Fruit fly (Drosophila melanogaster) S2 (cell line): ENCODE data around the gene Rcc1.

ENCODE experiments used
- CG8478 ChIP-seq: fragments of >200 bp; optimal IDR thresholded peaks from 2 replicates; lab custom pipeline; 2018
- CTCF ChIP-seq, 2 experiments: fragments of >200 bp; optimal IDR thresholded peaks; 2 replicates each; lab custom pipeline; 2018

DNA sequence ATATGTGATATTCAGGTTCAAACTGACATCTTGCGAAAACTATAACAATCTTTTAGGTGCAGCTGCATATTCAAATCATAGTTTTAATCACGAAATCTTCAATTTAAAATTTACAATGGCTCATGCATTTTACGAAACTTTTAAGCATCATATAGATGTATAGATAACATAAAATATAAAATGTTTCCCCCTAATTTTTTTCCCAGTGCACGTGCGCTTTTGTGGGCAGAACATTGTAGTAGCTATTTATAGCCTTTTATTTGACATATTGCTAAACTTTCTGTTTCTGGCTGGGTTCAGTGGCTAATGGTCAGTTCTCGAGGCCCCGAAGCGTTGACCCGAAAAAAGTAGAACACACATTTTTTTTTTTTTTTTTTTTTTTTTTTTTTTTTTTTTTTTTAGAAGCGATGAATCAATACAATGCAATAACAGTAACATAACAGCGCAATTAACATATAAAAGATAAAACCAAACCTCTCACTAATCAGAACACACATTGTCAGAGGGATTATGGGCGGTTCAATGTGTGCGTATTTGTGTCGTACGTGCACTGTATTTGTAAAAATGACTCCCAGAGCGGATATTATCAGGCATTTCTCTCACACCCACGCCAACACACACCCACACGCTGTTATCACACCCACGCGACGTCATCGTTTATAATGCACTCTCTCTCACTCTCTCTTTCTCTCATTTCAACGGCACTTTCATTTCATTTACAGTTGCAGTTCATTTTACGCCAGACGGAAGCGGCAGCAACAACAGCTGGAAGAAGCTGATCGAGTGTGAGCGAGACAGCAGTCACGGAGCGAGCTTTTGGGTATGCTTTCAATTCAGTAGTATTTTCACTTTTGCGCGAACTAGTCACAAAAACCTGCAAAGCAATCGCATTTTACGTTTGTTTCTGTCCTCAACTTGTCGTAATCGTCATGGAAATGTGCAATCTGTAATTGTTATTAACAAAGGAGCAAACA, 6.3 kb downstream of the Rcc1 start:
- TF ChIP-seq CG8478 (lab: Kevin White, UChicago) (no peak), CTCF (optimal IDR thresholded peaks at IDR 0.05; lab: Kevin White, UChicago) (no peak)
